Fruit fly (Drosophila melanogaster) whole organism, embryonic: Measurements from ENCODE around the gene Ir25a.
A peak's percentile ranks its signal among the peaks of the same experiment; 100 is the strongest.

Experiments used
- Atf3 ChIP-seq: fragments of 200-800 bp; sonication (Bioruptor generic); optimal IDR thresholded peaks from 3 replicates; lab custom pipeline; 2016; ENCODE audit warnings: missing biosample characterization, missing genetic modification characterization
- Bdp1 ChIP-seq: fragments of 200-800 bp; sonication (Bioruptor generic); optimal IDR thresholded peaks from 3 replicates; lab custom pipeline; 2016; ENCODE audit warnings: missing biosample characterization, missing genetic modification characterization
- C15 ChIP-seq: fragments of 200-800 bp; sonication (Bioruptor generic); IDR thresholded peaks from 3 replicates; pipeline ENCODE4 v1.3.6; 2022; ENCODE audit warnings: missing biosample characterization, missing genetic modification characterization
- CG10366 ChIP-seq: fragments of 200-800 bp; sonication (Bioruptor generic); IDR thresholded peaks from 2 replicates; pipeline ENCODE4 v1.3.6; 2022; ENCODE audit warnings: missing biosample characterization, missing genetic modification characterization
- CG11695 ChIP-seq: fragments of 200-800 bp; sonication (Bioruptor generic); IDR thresholded peaks from 3 replicates; pipeline ENCODE4 v1.3.6; 2022; ENCODE audit warnings: missing biosample characterization, missing genetic modification characterization
- CG12071 ChIP-seq: fragments of 200-800 bp; sonication (Bioruptor generic); optimal IDR thresholded peaks from 3 replicates; lab custom pipeline; 2018; ENCODE audit warnings: missing biosample characterization, mild to moderate bottlenecking, missing genetic modification characterization
- CG12219 ChIP-seq: fragments of 200-800 bp; sonication (Bioruptor generic); optimal IDR thresholded peaks from 3 replicates; lab custom pipeline; 2018; ENCODE audit warnings: missing biosample characterization, mild to moderate bottlenecking, missing genetic modification characterization
- CG13123 ChIP-seq: fragments of 200-800 bp; sonication (Bioruptor generic); optimal IDR thresholded peaks from 2 replicates; lab custom pipeline; 2016; ENCODE audit warnings: missing biosample characterization, missing genetic modification characterization
- CG14050 ChIP-seq: fragments of 200-800 bp; sonication (Bioruptor generic); IDR thresholded peaks from 3 replicates; pipeline ENCODE4 v1.3.6; 2022; ENCODE audit warnings: missing biosample characterization, missing genetic modification characterization
- CG14860 ChIP-seq: fragments of 200-800 bp; sonication (Bioruptor generic); IDR thresholded peaks from 3 replicates; pipeline ENCODE4 v1.3.6; 2022; ENCODE audit warnings: missing biosample characterization, missing genetic modification characterization; ENCODE audit not compliant: partially characterized antibody
- CG18764 ChIP-seq: fragments of 200-800 bp; sonication (Bioruptor generic); optimal IDR thresholded peaks from 3 replicates; lab custom pipeline; 2016; ENCODE audit warnings: missing biosample characterization, missing genetic modification characterization
- CG2116 ChIP-seq: fragments of 200-800 bp; sonication (Bioruptor generic); optimal IDR thresholded peaks from 3 replicates; lab custom pipeline; 2018; ENCODE audit warnings: missing biosample characterization, mild to moderate bottlenecking, missing genetic modification characterization
- CG31224 ChIP-seq: fragments of 200-800 bp; sonication (Bioruptor generic); IDR thresholded peaks from 2 replicates; pipeline ENCODE4 v1.3.6; 2022; ENCODE audit warnings: missing biosample characterization, missing genetic modification characterization
- CG3163 ChIP-seq: fragments of 200-800 bp; sonication (Bioruptor generic); optimal IDR thresholded peaks from 3 replicates; lab custom pipeline; 2016; ENCODE audit warnings: missing biosample characterization, missing genetic modification characterization
- CG3726 ChIP-seq: fragments of 200-800 bp; sonication (Bioruptor generic); IDR thresholded peaks from 3 replicates; pipeline ENCODE4, ENCODE4 v1.3.6; 2022; ENCODE audit warnings: missing biosample characterization, missing genetic modification characterization
- CG42726 ChIP-seq: fragments of 200-800 bp; sonication (Bioruptor generic); IDR thresholded peaks from 2 replicates; pipeline ENCODE4 v1.3.6; 2022; ENCODE audit warnings: missing biosample characterization, missing genetic modification characterization; ENCODE audit not compliant: partially characterized antibody
- CG4328 ChIP-seq: fragments of 200-800 bp; sonication (Bioruptor generic); optimal IDR thresholded peaks from 3 replicates; lab custom pipeline; 2017; ENCODE audit warnings: missing biosample characterization, missing genetic modification reagents, missing genetic modification characterization
- CG5953 ChIP-seq: fragments of 200-800 bp; sonication (Bioruptor generic); IDR thresholded peaks from 2 replicates; pipeline ENCODE4 v1.3.6; 2022; ENCODE audit warnings: missing biosample characterization, missing genetic modification characterization
- CG7357 ChIP-seq: fragments of 200-800 bp; sonication (Bioruptor generic); IDR thresholded peaks from 3 replicates; pipeline ENCODE4 v1.3.6; 2022; ENCODE audit warnings: missing biosample characterization, missing genetic modification characterization
- CG7839 ChIP-seq: fragments of 200-800 bp; sonication (Bioruptor generic); optimal IDR thresholded peaks from 3 replicates; lab custom pipeline; 2018; ENCODE audit warnings: missing biosample characterization, mild to moderate bottlenecking, missing genetic modification characterization, moderate library complexity
- CG9817 ChIP-seq: fragments of 200-800 bp; sonication (Bioruptor generic); optimal IDR thresholded peaks from 2 replicates; lab custom pipeline; 2018; ENCODE audit warnings: missing biosample characterization, mild to moderate bottlenecking, missing genetic modification characterization, moderate library complexity
- CHES-1-like ChIP-seq: fragments of 200-800 bp; sonication (Bioruptor generic); optimal IDR thresholded peaks from 2 replicates; lab custom pipeline; 2016; ENCODE audit warnings: missing biosample characterization, missing genetic modification characterization
- D19A ChIP-seq: fragments of 200-800 bp; optimal IDR thresholded peaks from 3 replicates; lab custom pipeline; 2019; ENCODE audit warnings: missing biosample characterization, mild to moderate bottlenecking, missing genetic modification characterization, moderate library complexity
- Dad ChIP-seq: fragments of 200-800 bp; sonication (Bioruptor generic); optimal IDR thresholded peaks from 3 replicates; lab custom pipeline; 2016; ENCODE audit warnings: missing biosample characterization, missing genetic modification characterization
- Dbx ChIP-seq: fragments of 200-800 bp; sonication (Bioruptor generic); IDR thresholded peaks from 3 replicates; pipeline ENCODE4 v1.3.6; 2022; ENCODE audit warnings: missing biosample characterization, missing genetic modification characterization
- HLHmδ ChIP-seq: fragments of 200-800 bp; sonication (Bioruptor generic); optimal IDR thresholded peaks from 2 replicates; lab custom pipeline; 2018; ENCODE audit warnings: missing biosample characterization, mild to moderate bottlenecking, missing genetic modification characterization, moderate library complexity
- Lim3 ChIP-seq: fragments of 200-800 bp; sonication (Bioruptor generic); IDR thresholded peaks from 2 replicates; pipeline ENCODE4 v1.3.6; 2022; ENCODE audit warnings: missing biosample characterization, missing genetic modification characterization
- Mad ChIP-seq: fragments of 200-800 bp; sonication (Bioruptor generic); optimal IDR thresholded peaks from 2 replicates; lab custom pipeline; 2016; ENCODE audit warnings: missing biosample characterization, missing genetic modification characterization
- Opbp ChIP-seq: fragments of 200-800 bp; sonication (Bioruptor generic); IDR thresholded peaks from 3 replicates; pipeline ENCODE4 v1.3.6; 2022; ENCODE audit warnings: missing biosample characterization, missing genetic modification characterization; ENCODE audit not compliant: partially characterized antibody
- Scr ChIP-seq: fragments of 200-800 bp; sonication (Bioruptor generic); IDR thresholded peaks from 2 replicates; pipeline ENCODE4 v1.3.6; 2022; ENCODE audit warnings: missing biosample characterization, missing genetic modification characterization; ENCODE audit not compliant: partially characterized antibody
- Usf ChIP-seq: fragments of 200-800 bp; sonication (Bioruptor generic); optimal IDR thresholded peaks from 2 replicates; lab custom pipeline; 2017; ENCODE audit warnings: missing genotype, missing biosample characterization, missing genetic modification characterization
- ato ChIP-seq: fragments of 200-800 bp; sonication (Bioruptor generic); IDR thresholded peaks from 2 replicates; pipeline ENCODE4 v1.3.6; 2022; ENCODE audit warnings: missing biosample characterization, missing genetic modification characterization; ENCODE audit not compliant: partially characterized antibody
- br ChIP-seq: fragments of >200 bp; optimal IDR thresholded peaks from 2 replicates; lab custom pipeline; 2017
- crol ChIP-seq: fragments of 200-800 bp; sonication (Bioruptor generic); IDR thresholded peaks from 2 replicates; pipeline ENCODE4 v1.3.6; 2022; ENCODE audit warnings: missing biosample characterization, missing genetic modification characterization
- dmrt99B ChIP-seq: fragments of 200-800 bp; sonication (Bioruptor generic); optimal IDR thresholded peaks from 2 replicates; lab custom pipeline; 2018; ENCODE audit warnings: missing biosample characterization, mild to moderate bottlenecking, missing genetic modification characterization, moderate library complexity
- esg ChIP-seq: fragments of 200-800 bp; sonication (Bioruptor generic); conservative IDR thresholded peaks from 2 replicates; pipeline ENCODE4 v1.3.6; 2022; ENCODE audit warnings: missing biosample characterization, missing genetic modification characterization
- fd3F ChIP-seq: fragments of 200-800 bp; sonication (Bioruptor generic); optimal IDR thresholded peaks from 2 replicates; lab custom pipeline; 2018; ENCODE audit warnings: missing biosample characterization, mild to moderate bottlenecking, missing genetic modification characterization, moderate library complexity
- hkb ChIP-seq, 2 experiments: fragments of 200-800 bp in 1 of 2; fragments of >200 bp in 1 of 2; sonication (Bioruptor generic) in 1 of 2; IDR thresholded peaks in 1 of 2; optimal IDR thresholded peaks in 1 of 2; 2 replicates each; pipeline versions ENCODE4 v1.3.6 to Lab custom; 2017 to 2022; ENCODE audit warnings: missing biosample characterization in 1 of 2, missing genetic modification characterization in 1 of 2
- lola ChIP-seq, 3 experiments: fragments of >200 bp in 2 of 3; fragments of 200-800 bp in 1 of 3; sonication (Bioruptor generic) in 1 of 3; optimal IDR thresholded peaks; 2 replicates each; lab custom pipeline; 2017 to 2019; ENCODE audit warnings: missing biosample characterization in 3 of 3, missing genetic modification characterization in 3 of 3, mild to moderate bottlenecking in 1 of 3, moderate library complexity in 1 of 3
- mam ChIP-seq: fragments of 200-800 bp; sonication (Bioruptor generic); optimal IDR thresholded peaks from 3 replicates; lab custom pipeline; 2016; ENCODE audit warnings: missing biosample characterization, missing genetic modification characterization
- mld ChIP-seq: fragments of 200-800 bp; sonication (Bioruptor generic); IDR thresholded peaks from 3 replicates; pipeline ENCODE4 v1.3.6; 2022; ENCODE audit warnings: missing biosample characterization, missing genetic modification characterization; ENCODE audit not compliant: partially characterized antibody
- onecut ChIP-seq: fragments of 200-800 bp; sonication (Bioruptor generic); IDR thresholded peaks from 2 replicates; pipeline ENCODE4 v1.3.6; 2022; ENCODE audit warnings: missing biosample characterization, missing genetic modification characterization
- pan ChIP-seq, 4 experiments: fragments of >200 bp in 3 of 4; fragments of 200-800 bp in 1 of 4; sonication (Bioruptor generic) in 1 of 4; optimal IDR thresholded peaks in 3 of 4; IDR thresholded peaks in 1 of 4; 2 replicates each; pipeline versions ENCODE4 v1.3.6 to Lab custom; 2017 to 2022; ENCODE audit warnings: missing biosample characterization in 2 of 4, missing genetic modification characterization in 2 of 4, mixed read lengths in 1 of 4
- pho ChIP-seq: fragments of 200-800 bp; sonication (Bioruptor generic); optimal IDR thresholded peaks from 2 replicates; lab custom pipeline; 2016; ENCODE audit warnings: missing biosample characterization, missing genetic modification characterization
- row ChIP-seq: fragments of 200-800 bp; sonication (Bioruptor generic); IDR thresholded peaks from 3 replicates; pipeline ENCODE4 v1.3.6; 2022; ENCODE audit warnings: missing biosample characterization, missing genetic modification characterization
- run ChIP-seq: fragments of 200-800 bp; sonication (Bioruptor generic); optimal IDR thresholded peaks from 3 replicates; lab custom pipeline; 2018; ENCODE audit warnings: missing biosample characterization, mild to moderate bottlenecking, missing genetic modification characterization
- ttk ChIP-seq: fragments of 200-800 bp; sonication (Bioruptor generic); IDR thresholded peaks from 2 replicates; pipeline ENCODE4 v2.1.2; 2022; ENCODE audit warnings: missing biosample characterization, missing genetic modification characterization
- vvl ChIP-seq: fragments of 200-800 bp; sonication (Bioruptor generic); IDR thresholded peaks from 2 replicates; pipeline ENCODE4 v1.3.6; 2022; ENCODE audit warnings: missing biosample characterization, missing genetic modification characterization
- zfh2 ChIP-seq: fragments of 200-800 bp; sonication (Bioruptor generic); optimal IDR thresholded peaks from 2 replicates; lab custom pipeline; 2016; ENCODE audit warnings: missing biosample characterization, missing genetic modification characterization

Gene Ir25a

dm6 chr2L:4810044-4810609 is 25.0 kb downstream of the Ir25a start (continued):
- TF ChIP-seq run (tag; lab: Kevin White, UChicago), result peak; percentile 32
- TF ChIP-seq fd3F (GFP tag; lab: Kevin White, UChicago), result peak; percentile 14
- TF ChIP-seq vvl (GFP tag; lab: Robert Waterston, UW), result peak; percentile 60; the same call in 1 of the 2 replicates
- no peak for TF ChIP-seq C15 (GFP tag; lab: Robert Waterston, UW)
- TF ChIP-seq CG14860 (GFP tag; lab: Robert Waterston, UW), result peak; percentile 39; the same call in 1 of the 3 replicates
- TF ChIP-seq CG3163 (GFP tag; lab: Kevin White, UChicago), result no peak
- TF ChIP-seq mam (GFP tag; lab: Kevin White, UChicago), result no peak
- TF ChIP-seq Usf (GFP tag; lab: Kevin White, UChicago), result no peak
- TF ChIP-seq CG4328 (GFP tag; lab: Kevin White, UChicago), result no peak
- TF ChIP-seq CG5953 (GFP tag; lab: Robert Waterston, UW), result no peak
- TF ChIP-seq row (GFP tag; lab: Robert Waterston, UW), result peak; percentile 72
- TF ChIP-seq Scr (GFP tag; lab: Robert Waterston, UW), result peak; percentile 51
- no peak for TF ChIP-seq CG2116
- TF ChIP-seq CG13123 (GFP tag; lab: Kevin White, UChicago), result no peak
- no peak for TF ChIP-seq ttk (GFP tag; lab: Robert Waterston, UW)
- TF ChIP-seq esg (GFP tag; lab: Robert Waterston, UW), result no peak
- no peak for TF ChIP-seq crol (GFP tag; lab: Robert Waterston, UW)
- TF ChIP-seq CG14050 (GFP tag; lab: Robert Waterston, UW), result no peak
- TF ChIP-seq CG12071 (GFP tag; lab: Kevin White, UChicago), result no peak
- TF ChIP-seq dmrt99B (tag; lab: Kevin White, UChicago), result no peak
- peak; percentile 74 for TF ChIP-seq CG42726 (GFP tag; lab: Robert Waterston, UW)
- peak; percentile 68 for TF ChIP-seq Opbp
- no peak for TF ChIP-seq CG18764 (GFP tag; lab: Kevin White, UChicago)
- TF ChIP-seq Lim3, result no peak
- TF ChIP-seq Mad, result peak; percentile 48
- TF ChIP-seq HLHmδ (GFP tag; lab: Kevin White, UChicago), result peak; percentile 28
- no peak for TF ChIP-seq hkb (optimal IDR thresholded peaks at IDR 0.05; lab: Kevin White, UChicago)
- TF ChIP-seq hkb (GFP tag; IDR thresholded peaks at IDR 0.05; lab: Robert Waterston, UW), result peak; percentile 60
- TF ChIP-seq onecut (GFP tag; lab: Robert Waterston, UW), result no peak; the same call in 1 of the 2 replicates
- peak; percentile 17 for TF ChIP-seq CG9817 (tag; lab: Kevin White, UChicago)
- TF ChIP-seq pan (optimal IDR thresholded peaks at IDR 0.05; lab: Kevin White, UChicago), result no peak
- TF ChIP-seq pan (GFP tag; optimal IDR thresholded peaks at IDR 0.05 in 1 of 2, IDR thresholded peaks at IDR 0.05 in 1 of 2), result no peak
- TF ChIP-seq mld (GFP tag; lab: Robert Waterston, UW), result peak; percentile 51; the same call in 1 of the 3 replicates
- no peak for TF ChIP-seq CG11695
- TF ChIP-seq CG12219, result no peak
- no peak for TF ChIP-seq br (lab: Kevin White, UChicago)
- peak; percentile 37 for TF ChIP-seq Dad (GFP tag; lab: Kevin White, UChicago)
- peak; percentile 61; the same call in 1 of the 3 replicates for TF ChIP-seq Dbx (GFP tag; lab: Robert Waterston, UW)
- peak; percentile 70 for TF ChIP-seq CHES-1-like (GFP tag; lab: Kevin White, UChicago)
- TF ChIP-seq ato (GFP tag; lab: Robert Waterston, UW), result peak; percentile 73
- TF ChIP-seq Bdp1 (GFP tag; lab: Kevin White, UChicago), result peak; percentile 24
- TF ChIP-seq Atf3 (GFP tag; lab: Kevin White, UChicago), result no peak
- TF ChIP-seq pho, result no peak
- peak; percentile 99 for TF ChIP-seq CG31224 (GFP tag; lab: Robert Waterston, UW)
- no peak for TF ChIP-seq CG3726 (GFP tag; lab: Robert Waterston, UW)
- TF ChIP-seq CG7839 (tag; lab: Kevin White, UChicago), result peak; percentile 53
- TF ChIP-seq CG7357 (GFP tag; lab: Robert Waterston, UW), result no peak
- peak; percentile 13; the same call in 1 of the 2 replicates for TF ChIP-seq CG10366 (GFP tag; lab: Robert Waterston, UW)
- peak; percentile 81 for TF ChIP-seq D19A
- peak; percentile 12 for TF ChIP-seq zfh2 (GFP tag; lab: Kevin White, UChicago)
- no peak for TF ChIP-seq lola (GFP tag; optimal IDR thresholded peaks at IDR 0.05; lab: Kevin White, UChicago)
